Fruit fly (Drosophila melanogaster): ENCODE results near the gene mus312.

Gene mus312

dm6 chr3L:7370231-7370882 is 41.4 kb downstream of the mus312 start (continued):
- TF ChIP-seq sqz (GFP tag; optimal IDR thresholded peaks at IDR 0.05) (peak; percentile 31), CG8089 (GFP tag; optimal IDR thresholded peaks at IDR 0.05) (no peak), CG12659 (GFP tag; optimal IDR thresholded peaks at IDR 0.05) (peak; percentile 37), CG17385 (GFP tag; optimal IDR thresholded peaks at IDR 0.05) (peak; percentile 95), CG34376 (GFP tag; optimal IDR thresholded peaks at IDR 0.05) (peak; percentile 7), CG34422 (GFP tag; IDR thresholded peaks at IDR 0.05) (peak; percentile 50; the same call in 1 of the 3 replicates), CG7372 (GFP tag; IDR thresholded peaks at IDR 0.05) (no peak), CG11695 (GFP tag; IDR thresholded peaks at IDR 0.05) (no peak), kni (GFP tag; optimal IDR thresholded peaks at IDR 0.05) (peak; percentile 44), kah (GFP tag; optimal IDR thresholded peaks at IDR 0.05) (peak; percentile 73), MBD-R2 (GFP tag; IDR thresholded peaks at IDR 0.05) (no peak), gcm (GFP tag; optimal IDR thresholded peaks at IDR 0.05) (peak; percentile 15), CG13287 (GFP tag; IDR thresholded peaks at IDR 0.05; ENCODE audit: partially characterized antibody) (peak; percentile 21; the same call in 1 of the 2 replicates), nom (GFP tag; optimal IDR thresholded peaks at IDR 0.05) (peak; percentile 21), CG7556 (GFP tag; optimal IDR thresholded peaks at IDR 0.05) (no peak), exex (tag; optimal IDR thresholded peaks at IDR 0.05) (peak; percentile 5), sd (tag; optimal IDR thresholded peaks at IDR 0.05) (peak; percentile 99), CG8478 (optimal IDR thresholded peaks at IDR 0.05) (peak; percentile 95), sens (GFP tag) (peak; percentile 53), CG4617 (GFP tag; optimal IDR thresholded peaks at IDR 0.05; ENCODE audit: borderline replicate concordance) (peak; percentile 80), CG9437 (GFP tag; optimal IDR thresholded peaks at IDR 0.05) (peak; percentile 93), psq (GFP tag; optimal IDR thresholded peaks at IDR 0.05) (peak; percentile 71), CG1024 (GFP tag; IDR thresholded peaks at IDR 0.05) (no peak), Med (GFP tag) (peak; percentile 82), sim (GFP tag; IDR thresholded peaks at IDR 0.05) (no peak), insv (GFP tag; optimal IDR thresholded peaks at IDR 0.05) (peak in 1 of 2 experiments; percentile 11), nmo (GFP tag; optimal IDR thresholded peaks at IDR 0.05) (peak; percentile 45), Opbp (GFP tag; IDR thresholded peaks at IDR 0.05; ENCODE audit: partially characterized antibody) (0 out of 3 replicates have a peak, but pooled peaks have one; percentile 4), CG8924 (tag; optimal IDR thresholded peaks at IDR 0.05) (peak; percentile 56), CG1832 (GFP tag; optimal IDR thresholded peaks at IDR 0.05) (peak; percentile 58), pfk (GFP tag; optimal IDR thresholded peaks at IDR 0.05) (peak; percentile 21), CG15479 (GFP tag; optimal IDR thresholded peaks at IDR 0.05) (peak; percentile 43), Bgb (GFP tag; IDR thresholded peaks at IDR 0.05; ENCODE audit: partially characterized antibody) (peak; percentile 14; the same call in 1 of the 2 replicates), Sin3A (optimal IDR thresholded peaks at IDR 0.05) (peak; percentile 9), tll (GFP tag; optimal IDR thresholded peaks at IDR 0.05) (peak in 1 of 2 experiments; percentile 30), cwo (GFP tag; optimal IDR thresholded peaks at IDR 0.05) (peak; percentile 19), CG2202 (tag; optimal IDR thresholded peaks at IDR 0.05) (no peak), CG10321 (GFP tag; IDR thresholded peaks at IDR 0.05) (peak; percentile 96), CG10543 (GFP tag; optimal IDR thresholded peaks at IDR 0.05) (no peak), ac (GFP tag; optimal IDR thresholded peaks at IDR 0.05) (peak; percentile 68), MESR4 (GFP tag; optimal IDR thresholded peaks at IDR 0.05) (peak; percentile 49), dm (GFP tag; optimal IDR thresholded peaks at IDR 0.05) (peak; percentile 81), CG15696 (tag; optimal IDR thresholded peaks at IDR 0.05) (peak; percentile 24), hb (GFP tag; IDR thresholded peaks at IDR 0.05; ENCODE audit: partially characterized antibody) (peak; percentile 20; the same call in 1 of the 3 replicates), da (GFP tag; optimal IDR thresholded peaks at IDR 0.05) (peak; percentile 47), tx (GFP tag; optimal IDR thresholded peaks at IDR 0.05) (no peak), nerfin-1 (tag; optimal IDR thresholded peaks at IDR 0.05) (peak; percentile 93), Deaf1 (tag; optimal IDR thresholded peaks at IDR 0.05) (peak; percentile 29), CG3163 (GFP tag; optimal IDR thresholded peaks at IDR 0.05) (peak; percentile 20)

Data from whole organism, embryonic.